Worm (Caenorhabditis elegans) whole organism, dauer: ENCODE results near the gene C55A1.7.
"Not testable (repeated sequence)": the region's sequence is repeated elsewhere in the genome, so short reads cannot be mapped to it uniquely, and the experiment has no call there.

ENCODE experiments used
- unc-62 ChIP-seq: sonication (generic microtip); optimal IDR thresholded peaks from 2 replicates; lab custom pipeline; 2017; ENCODE audit warnings: missing biosample characterization, missing genetic modification reagents, missing genetic modification characterization

Gene C55A1.7

ce11 chrV:15647536-15648085 is at the start of gene C55A1.7, which contains the start of gene C55A1.6:
TSS of gene C55A1.7 (minus strand) at chrV:15647636.
TSS of gene C55A1.6 (plus strand) at chrV:15648035.
- TF ChIP-seq unc-62 (GFP tag; lab: Kevin White, UChicago), result not testable (repeated sequence)

- TF ChIP-seq unc-62 (GFP tag; lab: Kevin White, UChicago), result no peak
Observed at ce11 chrV:15693682-15694081, 46.2 kb upstream of the C55A1.7 start, which contains the start of gene nhr-198. TSS of gene nhr-198 (plus strand) at chrV:15693994.

- TF ChIP-seq unc-62 (GFP tag; lab: Kevin White, UChicago), result no peak
Observed at ce11 chrV:15689952-15690351, 42.5 kb upstream of the C55A1.7 start, which contains the start of gene nhr-268. TSS of gene nhr-268 (plus strand) at chrV:15690252.

DNA sequence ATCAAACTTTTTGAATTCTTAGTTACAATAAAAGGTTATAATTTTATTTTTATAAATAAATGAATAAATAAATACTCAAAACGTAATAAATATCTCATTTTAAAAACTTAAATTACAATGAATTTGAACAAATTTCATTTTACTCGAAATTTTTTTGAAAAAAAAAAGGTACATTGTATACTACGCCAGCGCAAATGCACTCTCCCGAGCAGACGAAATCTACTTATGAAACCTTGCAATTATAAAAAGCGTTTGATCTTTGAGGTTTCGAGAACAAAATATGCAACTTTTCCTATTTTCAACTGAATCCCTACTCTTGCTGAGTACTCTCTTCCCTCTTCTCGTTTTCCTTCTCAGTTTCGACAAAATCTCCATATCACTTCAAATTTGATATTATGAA is 40.2 kb upstream of the C55A1.7 start, which contains the start of gene nhr-197:
Gene nhr-197, plus strand, starts transcription at position 301 of the 400 bp plus-strand sequence.
- no peak for TF ChIP-seq unc-62 (GFP tag; lab: Kevin White, UChicago)

ce11 chrV:15685599-15685998 is 38.2 kb upstream of the C55A1.7 start, which contains the start of gene nhr-196:
TSS of gene nhr-196 (plus strand) at chrV:15685716.
- TF ChIP-seq unc-62 (GFP tag; lab: Kevin White, UChicago), result no peak

DNA sequence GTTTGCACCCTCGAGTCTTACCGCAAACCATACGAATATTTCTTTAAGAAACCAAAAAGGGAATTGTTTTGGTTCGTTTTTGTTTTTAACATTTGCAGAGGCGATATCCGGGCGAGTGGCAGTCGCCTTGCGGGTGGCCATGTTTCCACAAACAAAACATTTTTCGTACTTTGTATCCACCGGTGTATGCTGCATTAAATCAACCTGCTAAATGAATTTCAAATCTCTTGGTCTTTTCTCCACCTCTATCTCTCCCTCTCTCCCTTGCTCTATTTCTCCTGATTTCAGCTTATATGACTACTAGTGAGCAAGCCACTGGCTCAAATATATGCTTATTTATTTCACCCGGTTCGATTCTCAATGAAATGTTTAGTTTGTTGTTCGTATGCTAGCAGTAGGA is 29.8 kb upstream of the C55A1.7 start, which contains the start of gene nhr-52:
Gene nhr-52, plus strand, starts transcription at position 301 of the 400 bp plus-strand sequence.
- TF ChIP-seq unc-62 (GFP tag; lab: Kevin White, UChicago), result no peak

ce11 chrV:15674899-15675298 is 27.5 kb upstream of the C55A1.7 start:
- TF ChIP-seq unc-62 (GFP tag; lab: Kevin White, UChicago), result no peak

ce11 chrV:15673707-15674106 is 26.3 kb upstream of the C55A1.7 start, which contains the start of gene nhr-51:
TSS of gene nhr-51 (plus strand) at chrV:15674007.
- no peak for TF ChIP-seq unc-62 (GFP tag; lab: Kevin White, UChicago)

- not testable (repeated sequence) for TF ChIP-seq unc-62 (GFP tag; lab: Kevin White, UChicago)
Observed at ce11 chrV:15670139-15670538, 22.7 kb upstream of the C55A1.7 start, which contains the start of gene K06B4.15. TSS of gene K06B4.15 (plus strand) at chrV:15670439.

ce11 chrV:15668870-15669269 is 21.4 kb upstream of the C55A1.7 start, which contains the start of gene K06B4.4:
TSS of gene K06B4.4 (plus strand) at chrV:15669170.
- TF ChIP-seq unc-62 (GFP tag; lab: Kevin White, UChicago), result no peak

DNA sequence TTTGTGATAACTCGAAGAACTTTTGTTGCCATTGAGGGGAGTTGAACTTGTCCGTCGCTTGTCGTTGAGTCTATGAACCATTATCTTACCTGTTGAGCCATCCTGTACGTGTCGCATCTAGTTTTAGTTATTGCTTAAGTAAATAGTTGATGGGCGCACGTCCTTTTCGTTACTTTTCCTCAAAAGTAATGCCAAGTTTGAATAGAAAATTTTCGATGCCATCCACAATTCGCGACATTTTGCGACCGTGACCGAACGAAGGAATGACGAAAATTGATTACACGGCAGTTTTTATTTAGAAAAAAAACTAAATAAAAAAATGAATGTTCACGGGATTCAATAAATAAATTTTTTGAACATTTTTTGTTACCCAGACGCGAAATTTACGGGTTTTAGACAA is 20.8 kb upstream of the C55A1.7 start, which contains the start of gene F53E4.1:
Gene F53E4.1, minus strand, starts transcription at position 101 of the 400 bp plus-strand sequence.
- not testable (repeated sequence) for TF ChIP-seq unc-62 (GFP tag; lab: Kevin White, UChicago)

DNA sequence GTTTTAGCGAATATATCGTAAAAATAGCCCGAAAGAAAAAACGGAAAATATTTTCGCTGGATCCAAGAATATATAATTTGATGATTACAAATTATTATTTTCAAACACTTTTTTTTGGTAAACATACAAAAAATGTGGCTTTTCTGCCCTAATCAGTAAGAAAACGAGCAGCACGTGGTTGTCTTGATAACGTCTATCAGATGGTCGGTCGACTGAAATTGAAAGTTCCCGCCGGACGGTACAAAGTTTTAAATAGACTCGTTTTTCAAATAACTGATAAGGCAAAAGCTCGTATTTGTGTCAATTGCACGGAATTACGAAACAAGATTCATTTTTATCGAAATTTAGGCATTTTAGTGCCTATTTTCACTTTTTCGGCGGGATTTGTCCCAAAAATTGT is 19.3 kb upstream of the C55A1.7 start:
- no peak for TF ChIP-seq unc-62 (GFP tag; lab: Kevin White, UChicago)

ce11 chrV:15664053-15664661 is 16.7 kb upstream of the C55A1.7 start:
- TF ChIP-seq unc-62 (GFP tag; lab: Kevin White, UChicago), result no peak

DNA sequence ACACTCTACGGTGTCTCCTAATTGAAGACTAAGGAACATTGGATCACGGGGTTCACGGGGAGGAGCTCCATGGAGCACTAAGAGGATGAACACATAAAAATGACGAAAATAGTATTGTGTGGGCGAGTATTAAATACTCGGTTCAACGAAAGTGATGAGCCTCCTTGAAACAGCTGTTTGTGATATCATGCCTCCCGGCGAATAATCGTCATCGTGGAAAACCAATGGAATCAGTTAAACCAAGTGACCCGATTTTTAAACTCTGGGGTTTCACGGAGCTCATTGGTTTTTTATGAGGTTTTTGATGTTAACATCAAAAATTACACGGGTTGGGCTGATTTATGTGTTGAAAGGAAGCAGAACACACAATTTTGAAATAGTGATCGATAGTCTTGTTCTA is 14.1 kb upstream of the C55A1.7 start:
- no peak for TF ChIP-seq unc-62 (GFP tag; lab: Kevin White, UChicago)

DNA sequence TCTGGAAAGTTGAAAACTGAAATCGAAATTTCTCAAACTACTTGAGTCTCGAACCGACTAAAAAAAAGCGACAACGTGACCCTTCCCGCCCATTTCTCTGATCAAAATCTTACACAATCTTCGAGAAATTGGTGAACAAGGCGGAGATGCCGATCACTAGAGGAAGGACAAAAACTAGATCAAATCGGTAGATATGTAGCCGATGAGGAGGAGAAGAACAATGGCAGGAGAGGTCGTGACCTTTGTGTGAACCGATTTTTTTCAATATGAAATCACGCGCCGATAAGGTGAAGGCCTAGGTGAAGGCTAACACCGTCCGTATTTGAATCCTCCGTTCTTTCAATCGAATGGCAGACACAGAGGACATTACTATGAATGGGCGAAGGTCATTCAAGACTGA is 13.6 kb upstream of the C55A1.7 start:
- TF ChIP-seq unc-62 (GFP tag; lab: Kevin White, UChicago), result no peak
